Fruit fly (Drosophila melanogaster) whole organism, embryonic: Measurements from ENCODE around the gene CG32236.

Experiments
- Adf1 ChIP-seq: fragments of 200-800 bp; sonication (Bioruptor generic); IDR thresholded peaks from 2 replicates; pipeline ENCODE4 v1.3.6; 2022; ENCODE audit warnings: missing biosample characterization, missing genetic modification characterization
- Atf-2 ChIP-seq: fragments of 200-800 bp; sonication (Bioruptor generic); optimal IDR thresholded peaks from 2 replicates; lab custom pipeline; 2016; ENCODE audit warnings: missing biosample characterization, missing genetic modification characterization
- CG10267 ChIP-seq: fragments of 200-800 bp; sonication (Bioruptor generic); optimal IDR thresholded peaks from 2 replicates; lab custom pipeline; 2018; ENCODE audit warnings: missing biosample characterization, mild to moderate bottlenecking, missing genetic modification characterization, moderate library complexity
- CG11695 ChIP-seq: fragments of 200-800 bp; sonication (Bioruptor generic); IDR thresholded peaks from 3 replicates; pipeline ENCODE4 v1.3.6; 2022; ENCODE audit warnings: missing biosample characterization, missing genetic modification characterization
- CG1233 ChIP-seq: fragments of 200-800 bp; sonication (Bioruptor generic); optimal IDR thresholded peaks from 4 replicates; lab custom pipeline; 2018; ENCODE audit warnings: missing biosample characterization, mild to moderate bottlenecking, missing genetic modification characterization
- CG12659 ChIP-seq: fragments of 200-800 bp; sonication (Bioruptor generic); optimal IDR thresholded peaks from 3 replicates; lab custom pipeline; 2017; ENCODE audit warnings: mild to moderate bottlenecking, missing biosample characterization, missing genetic modification reagents, missing genetic modification characterization
- CG13123 ChIP-seq: fragments of 200-800 bp; sonication (Bioruptor generic); optimal IDR thresholded peaks from 2 replicates; lab custom pipeline; 2016; ENCODE audit warnings: missing biosample characterization, missing genetic modification characterization
- CG13287 ChIP-seq: fragments of 200-800 bp; sonication (Bioruptor generic); IDR thresholded peaks from 2 replicates; pipeline ENCODE4 v1.3.6; 2022; ENCODE audit warnings: missing biosample characterization, missing genetic modification characterization; ENCODE audit not compliant: partially characterized antibody
- CG14441 ChIP-seq: fragments of 200-800 bp; sonication (Bioruptor generic); IDR thresholded peaks from 2 replicates; pipeline ENCODE4 v1.3.6; 2022; ENCODE audit warnings: missing biosample characterization, missing genetic modification characterization
- CG1647 ChIP-seq: fragments of 200-800 bp; sonication (Bioruptor generic); optimal IDR thresholded peaks from 3 replicates; lab custom pipeline; 2016; ENCODE audit warnings: missing biosample characterization, missing genetic modification characterization
- CG16815 ChIP-seq: fragments of 200-800 bp; sonication (Bioruptor generic); optimal IDR thresholded peaks from 3 replicates; lab custom pipeline; 2017; ENCODE audit warnings: missing biosample characterization, mild to moderate bottlenecking, missing genetic modification characterization
- CG17568 ChIP-seq: fragments of 200-800 bp; sonication (Bioruptor generic); optimal IDR thresholded peaks from 2 replicates; lab custom pipeline; 2018; ENCODE audit warnings: missing biosample characterization, mild to moderate bottlenecking, missing genetic modification characterization, moderate library complexity
- CG2116 ChIP-seq: fragments of 200-800 bp; sonication (Bioruptor generic); optimal IDR thresholded peaks from 3 replicates; lab custom pipeline; 2018; ENCODE audit warnings: missing biosample characterization, mild to moderate bottlenecking, missing genetic modification characterization
- CG31224 ChIP-seq: fragments of 200-800 bp; sonication (Bioruptor generic); IDR thresholded peaks from 2 replicates; pipeline ENCODE4 v1.3.6; 2022; ENCODE audit warnings: missing biosample characterization, missing genetic modification characterization
- CG3281 ChIP-seq: fragments of 200-800 bp; sonication (Bioruptor generic); optimal IDR thresholded peaks from 3 replicates; lab custom pipeline; 2017; ENCODE audit warnings: missing biosample characterization, mild to moderate bottlenecking, missing genetic modification characterization
- CG42726 ChIP-seq: fragments of 200-800 bp; sonication (Bioruptor generic); IDR thresholded peaks from 2 replicates; pipeline ENCODE4 v1.3.6; 2022; ENCODE audit warnings: missing biosample characterization, missing genetic modification characterization; ENCODE audit not compliant: partially characterized antibody
- CG6272 ChIP-seq: fragments of 200-800 bp; sonication (Bioruptor generic); IDR thresholded peaks from 2 replicates; pipeline ENCODE4 v1.3.6; 2022; ENCODE audit warnings: missing biosample characterization, missing genetic modification characterization
- CG7556 ChIP-seq: fragments of 200-800 bp; sonication (Bioruptor generic); optimal IDR thresholded peaks from 2 replicates; lab custom pipeline; 2017; ENCODE audit warnings: missing biosample characterization, mild to moderate bottlenecking, missing genetic modification characterization
- Camta ChIP-seq: fragments of 200-800 bp; sonication (Bioruptor generic); optimal IDR thresholded peaks from 2 replicates; lab custom pipeline; 2016; ENCODE audit warnings: missing biosample characterization, missing genetic modification characterization
- CoRest ChIP-seq: fragments of 200-800 bp; sonication (Bioruptor generic); optimal IDR thresholded peaks from 3 replicates; lab custom pipeline; 2018; ENCODE audit warnings: missing biosample characterization, mild to moderate bottlenecking, missing genetic modification characterization, moderate library complexity
- Dip2 ChIP-seq: fragments of 200-800 bp; sonication (Bioruptor generic); IDR thresholded peaks from 2 replicates; pipeline ENCODE4 v1.3.6; 2022; ENCODE audit warnings: missing biosample characterization, missing genetic modification characterization
- Dll ChIP-seq: fragments of 200-800 bp; sonication (Bioruptor generic); IDR thresholded peaks from 4 replicates; pipeline ENCODE4 v1.3.6; 2022; ENCODE audit warnings: missing biosample characterization, missing genetic modification characterization; ENCODE audit not compliant: partially characterized antibody
- HLH54F ChIP-seq: fragments of 200-800 bp; sonication (Bioruptor generic); optimal IDR thresholded peaks from 3 replicates; lab custom pipeline; 2016; ENCODE audit warnings: missing biosample characterization, missing genetic modification characterization
- Hr39 ChIP-seq: fragments of >200 bp; optimal IDR thresholded peaks from 2 replicates; lab custom pipeline; 2017
- Hr51 ChIP-seq, 2 experiments: fragments of 200-800 bp; sonication (Bioruptor generic); optimal IDR thresholded peaks; 2 replicates in 1 of 2; 3 replicates in 1 of 2; lab custom pipeline; 2016 to 2018; ENCODE audit warnings: missing biosample characterization in 2 of 2, missing genetic modification characterization in 2 of 2, mild to moderate bottlenecking in 1 of 2, moderate library complexity in 1 of 2
- Nf-YB ChIP-seq: fragments of 200-800 bp; sonication (Bioruptor generic); optimal IDR thresholded peaks from 3 replicates; lab custom pipeline; 2019; ENCODE audit warnings: missing biosample characterization, mild to moderate bottlenecking, missing genetic modification characterization, moderate library complexity
- Ptx1 ChIP-seq: fragments of 200-800 bp; sonication (Bioruptor generic); IDR thresholded peaks from 2 replicates; pipeline ENCODE4 v1.3.6; 2022; ENCODE audit warnings: missing biosample characterization, missing genetic modification characterization
- Ssrp ChIP-seq: fragments of 200-800 bp; sonication (Bioruptor generic); optimal IDR thresholded peaks from 2 replicates; lab custom pipeline; 2018; ENCODE audit warnings: missing biosample characterization, mild to moderate bottlenecking, missing genetic modification characterization, moderate library complexity
- Xbp1 ChIP-seq: fragments of 200-800 bp; sonication (Bioruptor generic); optimal IDR thresholded peaks from 3 replicates; lab custom pipeline; 2016; ENCODE audit warnings: missing biosample characterization, mild to moderate bottlenecking, missing genetic modification characterization
- bigmax ChIP-seq: fragments of 200-800 bp; sonication (Bioruptor generic); optimal IDR thresholded peaks from 2 replicates; lab custom pipeline; 2018; ENCODE audit warnings: missing biosample characterization, mild to moderate bottlenecking, missing genetic modification characterization
- chinmo ChIP-seq: fragments of 200-800 bp; sonication (Bioruptor generic); IDR thresholded peaks from 4 replicates; pipeline ENCODE4 v1.3.6; 2022; ENCODE audit warnings: missing biosample characterization, missing genetic modification characterization; ENCODE audit not compliant: partially characterized antibody
- chn ChIP-seq: fragments of 200-800 bp; sonication (Bioruptor generic); optimal IDR thresholded peaks from 2 replicates; lab custom pipeline; 2016; ENCODE audit warnings: missing biosample characterization, missing genetic modification characterization
- dimm ChIP-seq: fragments of 200-800 bp; sonication (Bioruptor generic); IDR thresholded peaks from 2 replicates; pipeline ENCODE4 v1.3.6; 2022; ENCODE audit warnings: missing biosample characterization, missing genetic modification characterization
- emc ChIP-seq: fragments of 200-800 bp; sonication (Bioruptor generic); optimal IDR thresholded peaks from 2 replicates; lab custom pipeline; 2016; ENCODE audit warnings: missing biosample characterization, missing genetic modification characterization
- ems ChIP-seq: fragments of 200-800 bp; sonication (Bioruptor generic); optimal IDR thresholded peaks from 3 replicates; lab custom pipeline; 2016; ENCODE audit warnings: missing biosample characterization, missing genetic modification characterization
- gro ChIP-seq: fragments of 200-800 bp; sonication (Bioruptor generic); optimal IDR thresholded peaks from 2 replicates; lab custom pipeline; 2016; ENCODE audit warnings: missing biosample characterization, missing genetic modification characterization
- inv ChIP-seq: fragments of 200-800 bp; sonication (Bioruptor generic); IDR thresholded peaks from 2 replicates; pipeline ENCODE4 v1.3.6; 2022; ENCODE audit warnings: missing biosample characterization, missing genetic modification characterization; ENCODE audit not compliant: partially characterized antibody
- ken ChIP-seq: fragments of 200-800 bp; sonication (Bioruptor generic); IDR thresholded peaks from 3 replicates; pipeline ENCODE4 v1.3.6; 2022; ENCODE audit warnings: missing biosample characterization, missing genetic modification characterization
- knrl ChIP-seq: fragments of 200-800 bp; sonication (Bioruptor generic); IDR thresholded peaks from 3 replicates; pipeline ENCODE4 v1.3.6; 2022; ENCODE audit warnings: missing biosample characterization, missing genetic modification characterization; ENCODE audit not compliant: partially characterized antibody
- nau ChIP-seq: fragments of 200-800 bp; sonication (Bioruptor generic); optimal IDR thresholded peaks from 3 replicates; lab custom pipeline; 2017; ENCODE audit warnings: missing biosample characterization, mild to moderate bottlenecking, missing genetic modification characterization, missing genetic modification reagents
- pho ChIP-seq: fragments of 200-800 bp; sonication (Bioruptor generic); optimal IDR thresholded peaks from 2 replicates; lab custom pipeline; 2016; ENCODE audit warnings: missing biosample characterization, missing genetic modification characterization
- scrt ChIP-seq: fragments of 200-800 bp; sonication (Bioruptor generic); optimal IDR thresholded peaks from 2 replicates; lab custom pipeline; 2018; ENCODE audit warnings: missing biosample characterization, mild to moderate bottlenecking, missing genetic modification characterization, moderate library complexity
- seq ChIP-seq: fragments of 200-800 bp; sonication (Bioruptor generic); IDR thresholded peaks from 2 replicates; pipeline ENCODE4 v1.3.6; 2022; ENCODE audit warnings: missing biosample characterization, missing genetic modification characterization
- shn ChIP-seq: fragments of 200-800 bp; sonication (Bioruptor generic); optimal IDR thresholded peaks from 3 replicates; lab custom pipeline; 2016; ENCODE audit warnings: missing biosample characterization, missing genetic modification characterization
- tgo ChIP-seq: fragments of 200-800 bp; sonication (Bioruptor generic); IDR thresholded peaks from 3 replicates; pipeline ENCODE4 v1.3.6; 2022; ENCODE audit warnings: missing biosample characterization, missing genetic modification characterization
- tna ChIP-seq: fragments of 200-800 bp; sonication (Bioruptor generic); IDR thresholded peaks from 2 replicates; pipeline ENCODE4 v1.3.6; 2022; ENCODE audit warnings: missing biosample characterization, missing genetic modification characterization; ENCODE audit not compliant: partially characterized antibody
- trem ChIP-seq: fragments of 200-800 bp; optimal IDR thresholded peaks from 3 replicates; lab custom pipeline; 2019; ENCODE audit warnings: missing biosample characterization, mild to moderate bottlenecking, missing genetic modification characterization, moderate library complexity
- vvl ChIP-seq: fragments of 200-800 bp; sonication (Bioruptor generic); IDR thresholded peaks from 2 replicates; pipeline ENCODE4 v1.3.6; 2022; ENCODE audit warnings: missing biosample characterization, missing genetic modification characterization
- z ChIP-seq: fragments of 200-800 bp; sonication (Bioruptor generic); IDR thresholded peaks from 3 replicates; pipeline ENCODE4 v1.3.6; 2022; ENCODE audit warnings: missing biosample characterization, missing genetic modification characterization

The CG32236 gene

DNA sequence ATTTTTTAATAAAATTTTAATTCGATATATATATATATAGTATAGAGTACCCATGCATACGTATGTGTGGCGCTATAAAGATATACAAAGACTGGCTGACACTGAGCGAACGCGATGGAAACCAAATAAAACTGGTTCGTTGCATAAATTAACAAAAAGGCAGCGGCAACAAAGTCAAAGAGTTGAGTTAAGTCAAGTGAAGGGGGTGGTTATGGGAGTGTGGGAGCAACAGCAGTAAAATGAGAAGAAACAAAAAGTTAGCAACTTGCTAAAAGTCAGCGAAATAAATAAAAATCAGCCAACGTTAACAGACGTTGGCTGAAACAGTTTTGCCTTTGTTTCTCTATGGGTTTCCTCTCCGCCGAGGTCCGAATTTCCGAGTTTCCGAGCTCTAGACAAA, 31.3 kb upstream of the CG32236 start:
- peak; percentile 57; the same call in 1 of the 4 replicates for TF ChIP-seq chinmo (GFP tag; lab: Robert Waterston, UW)
- TF ChIP-seq Adf1 (GFP tag; lab: Robert Waterston, UW): 0 out of 2 replicates have a peak, but pooled peaks have one; percentile 0
- no peak for TF ChIP-seq emc (GFP tag; lab: Kevin White, UChicago)
- peak; percentile 7 for TF ChIP-seq vvl (GFP tag; lab: Robert Waterston, UW)
- TF ChIP-seq inv (GFP tag; lab: Robert Waterston, UW): no peak

DNA sequence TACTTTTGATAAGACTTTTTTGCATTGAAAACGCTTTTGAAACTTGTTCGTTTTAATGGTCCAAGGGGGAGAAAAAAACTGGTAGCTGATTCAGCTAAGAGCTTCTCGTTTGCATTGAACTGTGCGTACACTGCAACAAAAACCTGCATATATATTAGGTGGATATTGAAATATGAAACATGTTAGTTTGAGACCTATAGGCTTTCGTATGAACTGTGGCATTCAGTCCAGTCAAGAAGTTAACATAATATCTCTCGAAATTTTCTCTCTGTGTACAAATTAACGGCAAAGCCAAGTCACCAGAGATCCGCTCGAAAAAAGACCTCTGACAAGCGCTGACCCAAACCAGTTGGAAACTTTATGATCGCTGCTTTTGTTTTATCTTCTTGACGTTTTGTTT, 30.8 kb upstream of the CG32236 start:
- TF ChIP-seq CG31224 (GFP tag; lab: Robert Waterston, UW): peak; percentile 82
- peak; percentile 72 for TF ChIP-seq Ssrp (tag; lab: Kevin White, UChicago)
- peak; percentile 75 for TF ChIP-seq CG11695 (GFP tag; lab: Robert Waterston, UW)
- TF ChIP-seq CG13123 (GFP tag; lab: Kevin White, UChicago): peak; percentile 58
- no peak for TF ChIP-seq knrl
- TF ChIP-seq seq (GFP tag; lab: Robert Waterston, UW): peak; percentile 89
- TF ChIP-seq Camta (GFP tag; lab: Kevin White, UChicago): peak; percentile 66
- TF ChIP-seq Dll (GFP tag; lab: Robert Waterston, UW): no peak
- peak; percentile 78 for TF ChIP-seq ken (GFP tag; lab: Robert Waterston, UW)
- peak; percentile 37; the same call in 1 of the 3 replicates for TF ChIP-seq z (GFP tag; lab: Robert Waterston, UW)
- TF ChIP-seq CG17568 (GFP tag; lab: Kevin White, UChicago): peak; percentile 78
- TF ChIP-seq CG16815 (GFP tag; lab: Kevin White, UChicago): peak; percentile 54
- TF ChIP-seq CG1647: peak; percentile 80
- TF ChIP-seq Nf-YB: peak; percentile 57
- TF ChIP-seq ems (GFP tag; lab: Kevin White, UChicago): peak; percentile 78
- peak; percentile 67 for TF ChIP-seq CG1233 (GFP tag; lab: Kevin White, UChicago)
- TF ChIP-seq pho (GFP tag; lab: Kevin White, UChicago): peak; percentile 76
- TF ChIP-seq CG10267 (tag; lab: Kevin White, UChicago): peak; percentile 72
- TF ChIP-seq CG42726: no peak
- peak; percentile 73 to 89 for TF ChIP-seq Hr51 (GFP tag; optimal IDR thresholded peaks at IDR 0.05; lab: Kevin White, UChicago)
- no peak for TF ChIP-seq bigmax (GFP tag; lab: Kevin White, UChicago)
- no peak for TF ChIP-seq tna (GFP tag; lab: Robert Waterston, UW)
- peak; percentile 79 for TF ChIP-seq HLH54F (GFP tag; lab: Kevin White, UChicago)
- peak; percentile 87 for TF ChIP-seq CoRest (tag; lab: Kevin White, UChicago)
- TF ChIP-seq CG14441 (GFP tag; lab: Robert Waterston, UW): peak; percentile 88
- peak; percentile 79 for TF ChIP-seq tgo (GFP tag; lab: Robert Waterston, UW)
- peak; percentile 52 for TF ChIP-seq trem
- no peak for TF ChIP-seq Hr39
- no peak for TF ChIP-seq Dip2 (GFP tag; lab: Robert Waterston, UW)
- TF ChIP-seq CG3281 (GFP tag; lab: Kevin White, UChicago): peak; percentile 82
- TF ChIP-seq CG2116: peak; percentile 30
- TF ChIP-seq dimm: peak; percentile 49; the same call in 1 of the 2 replicates
- TF ChIP-seq shn (GFP tag; lab: Kevin White, UChicago): peak; percentile 66
- peak; percentile 84 for TF ChIP-seq Ptx1 (GFP tag; lab: Robert Waterston, UW)
- peak; percentile 82 for TF ChIP-seq chn (GFP tag; lab: Kevin White, UChicago)
- peak; percentile 87 for TF ChIP-seq CG12659 (GFP tag; lab: Kevin White, UChicago)
- peak; percentile 59 for TF ChIP-seq CG7556 (GFP tag; lab: Kevin White, UChicago)
- peak; percentile 77 for TF ChIP-seq nau (GFP tag; lab: Kevin White, UChicago)
- TF ChIP-seq scrt: peak; percentile 78
- no peak for TF ChIP-seq CG13287
- peak; percentile 76 for TF ChIP-seq CG6272 (GFP tag; lab: Robert Waterston, UW)
- TF ChIP-seq gro (GFP tag; lab: Kevin White, UChicago): peak; percentile 86
- peak; percentile 89 for TF ChIP-seq Xbp1 (GFP tag; lab: Kevin White, UChicago)
- TF ChIP-seq Atf-2 (GFP tag; lab: Kevin White, UChicago): peak; percentile 71
